Worm (Caenorhabditis elegans) whole organism, L3 larva: ENCODE results near the gene ccdc-12.

Experiments
- ceh-28 ChIP-seq: fragments of 150-350 bp; optimal IDR thresholded peaks from 2 replicates; lab custom pipeline; 2014; ENCODE audit warnings: missing biosample characterization, missing genetic modification reagents, missing genetic modification characterization
- ceh-82 ChIP-seq: fragments of 150-350 bp; optimal IDR thresholded peaks from 2 replicates; lab custom pipeline; 2014; ENCODE audit warnings: missing biosample characterization, missing genetic modification characterization
- ceh-9 ChIP-seq: sonication (generic microtip); optimal IDR thresholded peaks from 2 replicates; lab custom pipeline; 2018; ENCODE audit warnings: missing biosample characterization, missing genetic modification characterization
- egl-27 ChIP-seq: sonication (generic microtip); optimal IDR thresholded peaks from 4 replicates; lab custom pipeline; 2017; ENCODE audit warnings: missing biosample characterization, missing genetic modification reagents, missing genetic modification characterization
- fkh-10 ChIP-seq: sonication (generic microtip); optimal IDR thresholded peaks from 2 replicates; lab custom pipeline; 2017; ENCODE audit warnings: missing biosample characterization, missing genetic modification reagents, missing genetic modification characterization
- mdl-1 ChIP-seq: fragments of 150-350 bp; optimal IDR thresholded peaks from 2 replicates; lab custom pipeline; 2014; ENCODE audit warnings: missing biosample characterization, missing genetic modification characterization
- nfya-1 ChIP-seq: sonication (generic microtip); optimal IDR thresholded peaks from 2 replicates; lab custom pipeline; 2017; ENCODE audit warnings: missing genetic modification characterization, mild to moderate bottlenecking, missing compliant biosample characterization, antibody characterized with exemption, moderate library complexity; ENCODE audit not compliant: insufficient read depth
- nhr-11 ChIP-seq: fragments of 150-350 bp; optimal IDR thresholded peaks from 2 replicates; lab custom pipeline; 2014; ENCODE audit warnings: missing biosample characterization, missing genetic modification characterization
- nhr-237 ChIP-seq: fragments of 150-350 bp; optimal IDR thresholded peaks from 2 replicates; lab custom pipeline; 2014; ENCODE audit warnings: missing biosample characterization, missing genetic modification characterization
- nhr-28 ChIP-seq: fragments of 150-350 bp; optimal IDR thresholded peaks from 2 replicates; lab custom pipeline; 2014; ENCODE audit warnings: missing biosample characterization, missing genetic modification characterization
- nhr-77 ChIP-seq: fragments of 150-350 bp; optimal IDR thresholded peaks from 2 replicates; lab custom pipeline; 2014; ENCODE audit warnings: missing biosample characterization, missing genetic modification characterization
- ztf-11 ChIP-seq: fragments of 150-350 bp; optimal IDR thresholded peaks from 2 replicates; lab custom pipeline; 2014; ENCODE audit warnings: missing biosample characterization, missing genetic modification characterization

DNA sequence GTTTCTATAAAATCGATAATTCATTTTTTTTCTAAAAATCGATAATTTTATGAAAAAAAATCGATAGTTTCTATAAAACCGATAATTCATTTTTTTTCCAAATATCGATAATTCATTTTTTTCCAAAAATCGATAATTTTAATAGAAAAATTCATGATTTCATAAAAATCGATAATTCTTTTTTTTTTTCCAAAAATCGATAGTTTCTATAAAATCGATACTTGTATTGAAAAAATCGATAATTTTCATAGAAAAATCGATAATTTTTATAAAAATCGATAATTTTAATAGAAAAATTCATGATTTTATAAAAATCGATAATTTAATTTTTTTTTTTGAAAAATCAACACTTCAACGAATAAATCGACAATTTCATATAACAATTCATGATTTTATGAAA, 34.3 kb upstream of the ccdc-12 start:
- no peak for TF ChIP-seq nhr-237
- TF ChIP-seq nhr-11 (tag; lab: Kevin White, UChicago), result no peak
- TF ChIP-seq ceh-9, result no peak
- TF ChIP-seq egl-27 (tag; lab: Kevin White, UChicago), result no peak
- no peak for TF ChIP-seq nhr-28 (tag; lab: Kevin White, UChicago)
- no peak for TF ChIP-seq ceh-82
- no peak for TF ChIP-seq mdl-1
- no peak for TF ChIP-seq fkh-10
- peak; percentile 93 for TF ChIP-seq ceh-28 (tag; lab: Kevin White, UChicago)
- TF ChIP-seq ztf-11 (tag; lab: Kevin White, UChicago), result no peak
- no peak for TF ChIP-seq nfya-1 (tag; lab: Kevin White, UChicago)
- TF ChIP-seq nhr-77, result no peak
